Fruit fly (Drosophila melanogaster): Measurements from ENCODE around the gene mRpL19.

The mRpL19 gene

DNA sequence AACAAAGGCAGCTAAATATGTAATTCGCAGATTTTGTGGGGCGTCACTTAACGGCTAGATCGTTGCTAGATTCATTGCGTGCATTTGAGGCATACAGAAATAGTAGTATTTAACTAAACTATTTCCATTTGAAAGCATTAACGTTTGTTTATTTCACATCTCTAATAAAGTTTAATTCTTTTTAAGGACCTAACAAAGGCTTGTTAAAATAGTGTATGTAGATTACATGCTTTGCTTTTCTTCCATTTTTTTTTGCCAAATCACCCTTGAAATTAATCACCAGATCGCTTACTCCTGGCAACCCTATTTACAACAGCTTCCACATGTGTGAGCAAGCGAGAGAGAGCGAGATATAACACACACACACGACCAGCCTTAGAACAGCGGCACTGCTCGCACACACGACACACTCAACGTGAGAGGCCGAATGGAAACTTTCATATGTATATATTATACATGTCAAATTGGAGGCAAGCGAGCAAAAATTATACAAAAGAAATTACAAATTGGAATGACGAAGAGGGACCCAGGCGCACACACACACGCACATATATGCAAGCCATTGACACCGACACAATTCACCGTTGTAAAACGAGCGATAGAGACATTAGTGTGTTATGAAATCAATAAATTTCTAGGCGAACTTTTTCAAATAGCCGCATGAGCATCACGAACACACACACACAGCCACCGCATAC, 14.6 kb upstream of the mRpL19 start:
- TF ChIP-seq CG7368 (GFP tag; optimal IDR thresholded peaks at IDR 0.05) (peak; percentile 45), CG6792 (GFP tag; optimal IDR thresholded peaks at IDR 0.05) (peak; percentile 36), salr (GFP tag; optimal IDR thresholded peaks at IDR 0.05) (peak in 1 of 2 experiments; percentile 38), Met (GFP tag; optimal IDR thresholded peaks at IDR 0.05) (peak; percentile 74), CG6808 (GFP tag; optimal IDR thresholded peaks at IDR 0.05) (peak; percentile 64), dsx (GFP tag; optimal IDR thresholded peaks at IDR 0.05; ENCODE audit: poor library complexity, severe bottlenecking) (peak; percentile 22), dac (GFP tag; optimal IDR thresholded peaks at IDR 0.05) (peak; percentile 7), CG10631 (GFP tag; optimal IDR thresholded peaks at IDR 0.05) (peak; percentile 55), CG1621 (tag; optimal IDR thresholded peaks at IDR 0.05) (no peak), Hr4 (GFP tag; optimal IDR thresholded peaks at IDR 0.05) (peak; percentile 67), CG8119 (GFP tag; IDR thresholded peaks at IDR 0.05) (0 out of 3 replicates have a peak, but pooled peaks have one; percentile 28), eg (GFP tag; IDR thresholded peaks at IDR 0.05) (peak; percentile 60; the same call in 2 of the 3 replicates), Gug (GFP tag; IDR thresholded peaks at IDR 0.05) (peak; percentile 52; the same call in 1 of the 2 replicates), CG16779 (tag; optimal IDR thresholded peaks at IDR 0.05) (peak; percentile 3), fkh (GFP tag; optimal IDR thresholded peaks at IDR 0.05) (peak; percentile 29), achi (GFP tag; optimal IDR thresholded peaks at IDR 0.05) (peak; percentile 68), Blimp-1 (GFP tag; optimal IDR thresholded peaks at IDR 0.05) (peak; percentile 45), CG11294 (GFP tag; IDR thresholded peaks at IDR 0.05) (no peak), Ets21C (GFP tag; optimal IDR thresholded peaks at IDR 0.05) (peak; percentile 57), Lpt (GFP tag; optimal IDR thresholded peaks at IDR 0.05) (peak; percentile 62), acj6 (GFP tag; optimal IDR thresholded peaks at IDR 0.05) (peak; percentile 61), CG15336 (GFP tag; IDR thresholded peaks at IDR 0.05) (peak; percentile 54; the same call in 1 of the 2 replicates), CG10669 (GFP tag; optimal IDR thresholded peaks at IDR 0.05) (peak; percentile 62), vri (GFP tag; optimal IDR thresholded peaks at IDR 0.05) (peak; percentile 84), lz (GFP tag; optimal IDR thresholded peaks at IDR 0.05) (peak; percentile 59), Sox102F (GFP tag; optimal IDR thresholded peaks at IDR 0.05) (peak; percentile 67), topi (GFP tag; optimal IDR thresholded peaks at IDR 0.05) (peak; percentile 62), CG3919 (GFP tag; optimal IDR thresholded peaks at IDR 0.05) (peak; percentile 62), CG6854 (GFP tag; optimal IDR thresholded peaks at IDR 0.05) (peak; percentile 40), CG11762 (GFP tag; optimal IDR thresholded peaks at IDR 0.05; ENCODE audit: insufficient read depth) (peak; percentile 49), Hr38 (GFP tag; optimal IDR thresholded peaks at IDR 0.05) (no peak), OdsH (GFP tag; optimal IDR thresholded peaks at IDR 0.05) (peak; percentile 56), CG4318 (GFP tag; optimal IDR thresholded peaks at IDR 0.05) (peak; percentile 41), fd85E (GFP tag; optimal IDR thresholded peaks at IDR 0.05) (no peak), Eip75B (GFP tag; optimal IDR thresholded peaks at IDR 0.05) (peak; percentile 74), esn (GFP tag; optimal IDR thresholded peaks at IDR 0.05) (peak; percentile 80), CG9139 (GFP tag; optimal IDR thresholded peaks at IDR 0.05) (peak; percentile 23), Smox (GFP tag; optimal IDR thresholded peaks at IDR 0.05) (peak; percentile 71), CG6276 (GFP tag; optimal IDR thresholded peaks at IDR 0.05) (no peak), CG32006 (GFP tag; optimal IDR thresholded peaks at IDR 0.05) (peak; percentile 73), Ets96B (tag; optimal IDR thresholded peaks at IDR 0.05) (peak; percentile 15), pdm3 (GFP tag; optimal IDR thresholded peaks at IDR 0.05) (peak; percentile 61), CG11902 (GFP tag; optimal IDR thresholded peaks at IDR 0.05) (peak; percentile 2), cyc (GFP tag; optimal IDR thresholded peaks at IDR 0.05) (peak; percentile 67), net (GFP tag; optimal IDR thresholded peaks at IDR 0.05) (peak; percentile 63), Sox15 (GFP tag; optimal IDR thresholded peaks at IDR 0.05) (no peak), CG3032 (tag; optimal IDR thresholded peaks at IDR 0.05) (peak; percentile 21), CG31627 (GFP tag; optimal IDR thresholded peaks at IDR 0.05) (peak; percentile 62), svp (GFP tag) (peak; percentile 87), spab (GFP tag; optimal IDR thresholded peaks at IDR 0.05) (peak; percentile 58), Eip78C (GFP tag) (peak; percentile 92)

Measured in whole organism, prepupa.